Worm (Caenorhabditis elegans): ENCODE measurements around the gene etr-1.

DNA sequence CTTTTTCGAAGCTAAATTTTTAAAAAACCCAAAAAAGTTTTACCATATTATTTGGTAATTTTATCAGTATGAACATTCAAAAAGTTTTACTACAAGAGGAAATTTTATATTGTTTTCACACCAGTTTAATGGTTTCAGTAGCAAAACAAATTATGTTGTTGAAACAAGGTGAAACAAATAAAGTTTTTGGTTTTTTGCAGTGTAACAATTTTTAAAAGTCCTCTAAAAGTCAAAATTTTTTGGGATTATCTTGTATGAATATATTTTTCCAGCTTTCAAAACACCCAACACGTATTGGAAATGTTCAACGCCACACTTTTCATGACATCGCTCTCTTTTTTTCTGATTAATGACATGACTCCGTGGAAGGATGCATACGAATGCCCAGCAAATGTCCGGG, 45.3 kb upstream of the etr-1 start, which contains the start of gene srt-54:
- TF ChIP-seq mep-1 (tag; optimal IDR thresholded peaks at IDR 0.05) (no peak), dmd-8 (GFP tag; IDR thresholded peaks at IDR 0.05) (no peak), snpc-4 (tag; optimal IDR thresholded peaks at IDR 0.05) (no peak), pqm-1 (tag; optimal IDR thresholded peaks at IDR 0.05) (no peak), unc-62 (GFP tag; optimal IDR thresholded peaks at IDR 0.05 in 1 of 2) (peak in 1 of 2 experiments; percentile 43), unc-62 (tag; optimal IDR thresholded peaks at IDR 0.05) (no peak), lsy-2 (tag; optimal IDR thresholded peaks at IDR 0.05) (no peak), nhr-76 (tag; optimal IDR thresholded peaks at IDR 0.05) (no peak), madf-9 (GFP tag; conservative IDR thresholded peaks at IDR 0.05) (no peak), nhr-25 (tag; optimal IDR thresholded peaks at IDR 0.05; ENCODE audit: borderline replicate concordance, insufficient read depth) (no peak), R02D3.7 (tag; optimal IDR thresholded peaks at IDR 0.05) (no peak), dpl-1 (GFP tag; optimal IDR thresholded peaks at IDR 0.05) (no peak), Y75B8A.6 (GFP tag; IDR thresholded peaks at IDR 0.05) (no peak), mxl-3 (GFP tag; optimal IDR thresholded peaks at IDR 0.05) (no peak)

Data from whole organism, L4 larva.